Worm (Caenorhabditis elegans) whole organism, mixed stage, embryonic: ENCODE data around the gene F10E9.11.

Source experiments
- M03D4.4 ChIP-seq: sonication (generic microtip); optimal IDR thresholded peaks from 2 replicates; lab custom pipeline; 2017; ENCODE audit warnings: mild to moderate bottlenecking, missing genetic modification characterization, missing compliant biosample characterization
- blmp-1 ChIP-seq: fragments of 150-350 bp; optimal IDR thresholded peaks from 2 replicates; lab custom pipeline; 2014; ENCODE audit warnings: missing biosample characterization, missing genetic modification characterization
- ceh-39 ChIP-seq: fragments of 150-350 bp; optimal IDR thresholded peaks from 2 replicates; lab custom pipeline; 2014; ENCODE audit warnings: missing biosample characterization, missing genetic modification characterization
- ceh-43 ChIP-seq: fragments of 200-800 bp; sonication (Bioruptor generic); optimal IDR thresholded peaks from 2 replicates; lab custom pipeline; 2018; ENCODE audit warnings: mild to moderate bottlenecking, missing genetic modification characterization, moderate library complexity, missing compliant biosample characterization
- ceh-83 ChIP-seq: fragments of 200-800 bp; sonication (Bioruptor generic); optimal IDR thresholded peaks from 2 replicates; lab custom pipeline; 2018; ENCODE audit warnings: mild to moderate bottlenecking, missing genetic modification characterization, missing compliant biosample characterization
- ces-1 ChIP-seq: fragments of 150-350 bp; optimal IDR thresholded peaks from 2 replicates; lab custom pipeline; 2014; ENCODE audit warnings: missing biosample characterization, missing genetic modification reagents, missing genetic modification characterization
- cnd-1 ChIP-seq: fragments of 200-800 bp; sonication (Bioruptor generic); optimal IDR thresholded peaks from 2 replicates; lab custom pipeline; 2018; ENCODE audit warnings: mild to moderate bottlenecking, missing genetic modification characterization, missing compliant biosample characterization
- drap-1 ChIP-seq: fragments of 200-800 bp; sonication (Bioruptor generic); optimal IDR thresholded peaks from 3 replicates; lab custom pipeline; 2018; ENCODE audit warnings: mild to moderate bottlenecking, missing genetic modification characterization, missing compliant biosample characterization
- elt-1 ChIP-seq: sonication (generic microtip); optimal IDR thresholded peaks from 2 replicates; lab custom pipeline; 2017; ENCODE audit warnings: missing genetic modification characterization, mild to moderate bottlenecking, missing compliant biosample characterization, antibody characterized with exemption, moderate library complexity, borderline replicate concordance; ENCODE audit not compliant: insufficient read depth
- flh-1 ChIP-seq: fragments of 200-800 bp; sonication (Bioruptor generic); optimal IDR thresholded peaks from 2 replicates; lab custom pipeline; 2018; ENCODE audit warnings: mild to moderate bottlenecking, missing genetic modification characterization, moderate library complexity, missing compliant biosample characterization
- ham-2 ChIP-seq: fragments of 200-800 bp; sonication (Bioruptor generic); optimal IDR thresholded peaks from 2 replicates; lab custom pipeline; 2018; ENCODE audit warnings: mild to moderate bottlenecking, missing genetic modification characterization, missing compliant biosample characterization
- hlh-1 ChIP-seq: fragments of 150-350 bp; optimal IDR thresholded peaks from 2 replicates; lab custom pipeline; 2014; ENCODE audit warnings: missing biosample characterization, missing genetic modification reagents, missing genetic modification characterization
- lin-13 ChIP-seq: fragments of 150-350 bp; optimal IDR thresholded peaks from 2 replicates; lab custom pipeline; 2014; ENCODE audit warnings: missing biosample characterization, missing genetic modification characterization
- lin-32 ChIP-seq: fragments of 200-800 bp; sonication (Bioruptor generic); optimal IDR thresholded peaks from 2 replicates; lab custom pipeline; 2018; ENCODE audit warnings: mild to moderate bottlenecking, missing genetic modification characterization, missing compliant biosample characterization
- lsy-2 ChIP-seq: fragments of 150-350 bp; optimal IDR thresholded peaks from 2 replicates; lab custom pipeline; 2014; ENCODE audit warnings: missing biosample characterization, missing genetic modification characterization
- mls-2 ChIP-seq: sonication (generic microtip); optimal IDR thresholded peaks from 2 replicates; lab custom pipeline; 2016; ENCODE audit warnings: mild to moderate bottlenecking, missing genetic modification characterization, moderate library complexity, missing compliant biosample characterization
- nhr-12 ChIP-seq: fragments of 150-350 bp; optimal IDR thresholded peaks from 2 replicates; lab custom pipeline; 2014; ENCODE audit warnings: missing biosample characterization, missing genetic modification characterization
- nhr-2 ChIP-seq: fragments of 150-350 bp; optimal IDR thresholded peaks from 2 replicates; lab custom pipeline; 2014; ENCODE audit warnings: missing biosample characterization, missing genetic modification characterization
- nhr-237 ChIP-seq: fragments of 150-350 bp; optimal IDR thresholded peaks from 2 replicates; lab custom pipeline; 2014; ENCODE audit warnings: missing biosample characterization, missing genetic modification characterization
- nhr-28 ChIP-seq: fragments of 150-350 bp; optimal IDR thresholded peaks from 2 replicates; lab custom pipeline; 2014; ENCODE audit warnings: missing biosample characterization, missing genetic modification characterization
- nhr-76 ChIP-seq: sonication (generic microtip); optimal IDR thresholded peaks from 2 replicates; lab custom pipeline; 2017; ENCODE audit warnings: missing biosample characterization, missing genetic modification characterization
- pha-4 ChIP-seq: fragments of 150-350 bp; optimal IDR thresholded peaks from 2 replicates; lab custom pipeline; 2018; ENCODE audit warnings: missing biosample characterization, missing genetic modification reagents, missing genetic modification characterization
- sem-2 ChIP-seq: fragments of 200-800 bp; sonication (Bioruptor generic); optimal IDR thresholded peaks from 2 replicates; lab custom pipeline; 2018; ENCODE audit warnings: mild to moderate bottlenecking, missing genetic modification characterization, missing compliant biosample characterization
- snpc-4 ChIP-seq: fragments of 150-350 bp; optimal IDR thresholded peaks from 2 replicates; lab custom pipeline; 2014; ENCODE audit warnings: missing biosample characterization, missing genetic modification characterization
- sptf-1 ChIP-seq: sonication (generic microtip); optimal IDR thresholded peaks from 2 replicates; lab custom pipeline; 2017; ENCODE audit warnings: mild to moderate bottlenecking, missing genetic modification characterization, moderate library complexity, missing compliant biosample characterization
- tbx-8 ChIP-seq: fragments of 200-800 bp; sonication (Bioruptor generic); optimal IDR thresholded peaks from 2 replicates; lab custom pipeline; 2018; ENCODE audit warnings: mild to moderate bottlenecking, missing genetic modification characterization, moderate library complexity, missing compliant biosample characterization
- unc-120 ChIP-seq: sonication (generic microtip); optimal IDR thresholded peaks from 2 replicates; lab custom pipeline; 2017; ENCODE audit warnings: missing genetic modification characterization, missing compliant biosample characterization; ENCODE audit not compliant: poor library complexity, severe bottlenecking
- unc-39 ChIP-seq: fragments of 150-350 bp; optimal IDR thresholded peaks from 2 replicates; lab custom pipeline; 2014; ENCODE audit warnings: missing biosample characterization, missing genetic modification characterization
- unc-62 ChIP-seq: fragments of 150-350 bp; optimal IDR thresholded peaks from 2 replicates; lab custom pipeline; 2014; ENCODE audit warnings: missing biosample characterization, missing genetic modification reagents, missing genetic modification characterization
- zip-8 ChIP-seq: fragments of 150-350 bp; optimal IDR thresholded peaks from 2 replicates; lab custom pipeline; 2014; ENCODE audit warnings: missing biosample characterization, missing genetic modification characterization

Gene F10E9.11

ce11 chrIII:8303440-8303839 is 15.6 kb downstream of the F10E9.11 start:
- TF ChIP-seq pha-4, result no peak
- peak; percentile 95 for TF ChIP-seq zip-8 (tag; lab: Kevin White, UChicago)

DNA sequence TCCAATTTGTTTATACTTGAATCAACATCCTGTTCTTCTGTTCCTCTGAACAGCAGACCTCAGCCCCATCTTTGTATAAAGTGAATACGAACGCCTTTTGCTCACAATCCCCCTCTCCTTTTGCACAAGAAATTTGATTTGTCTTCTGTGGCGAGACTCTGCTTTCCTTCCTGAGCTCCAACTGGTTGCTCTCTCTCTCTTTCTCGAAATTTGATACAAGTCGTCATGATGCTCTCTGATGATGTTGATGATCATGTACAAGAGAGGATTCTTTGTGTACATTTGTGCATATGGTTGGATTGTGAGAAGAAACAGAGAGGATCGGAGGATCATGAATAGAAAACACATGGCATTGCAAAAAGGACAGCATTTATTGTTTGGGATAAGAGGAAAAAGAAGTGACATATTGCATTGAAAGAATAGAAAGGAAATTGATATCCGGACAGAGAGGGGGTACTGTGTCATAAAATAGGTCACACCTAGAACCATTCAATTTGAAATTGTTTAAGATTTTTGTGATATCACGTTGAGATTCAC is 18.1 kb downstream of the F10E9.11 start:
- TF ChIP-seq unc-120 (tag; lab: Kevin White, UChicago) (no peak), nhr-28 (tag; lab: Kevin White, UChicago) (no peak), ces-1 (GFP tag; lab: Kevin White, UChicago) (peak; percentile 54), pha-4 (peak; percentile 27), M03D4.4 (tag; lab: Kevin White, UChicago) (no peak), snpc-4 (tag; lab: Kevin White, UChicago) (no peak), tbx-8 (GFP tag; lab: Kevin White, UChicago) (no peak), flh-1 (GFP tag; lab: Kevin White, UChicago) (no peak), mls-2 (tag; lab: Kevin White, UChicago) (peak; percentile 15), ceh-43 (no peak), ceh-83 (GFP tag; lab: Kevin White, UChicago) (peak; percentile 65), cnd-1 (tag; lab: Kevin White, UChicago) (peak; percentile 8)

ce11 chrIII:8299734-8300133 is 19.3 kb downstream of the F10E9.11 start:
- no peak for TF ChIP-seq nhr-237 (tag; lab: Kevin White, UChicago)
- TF ChIP-seq unc-120 (tag; lab: Kevin White, UChicago), result no peak
- no peak for TF ChIP-seq drap-1 (GFP tag; lab: Kevin White, UChicago)
- no peak for TF ChIP-seq lsy-2 (tag; lab: Kevin White, UChicago)

DNA sequence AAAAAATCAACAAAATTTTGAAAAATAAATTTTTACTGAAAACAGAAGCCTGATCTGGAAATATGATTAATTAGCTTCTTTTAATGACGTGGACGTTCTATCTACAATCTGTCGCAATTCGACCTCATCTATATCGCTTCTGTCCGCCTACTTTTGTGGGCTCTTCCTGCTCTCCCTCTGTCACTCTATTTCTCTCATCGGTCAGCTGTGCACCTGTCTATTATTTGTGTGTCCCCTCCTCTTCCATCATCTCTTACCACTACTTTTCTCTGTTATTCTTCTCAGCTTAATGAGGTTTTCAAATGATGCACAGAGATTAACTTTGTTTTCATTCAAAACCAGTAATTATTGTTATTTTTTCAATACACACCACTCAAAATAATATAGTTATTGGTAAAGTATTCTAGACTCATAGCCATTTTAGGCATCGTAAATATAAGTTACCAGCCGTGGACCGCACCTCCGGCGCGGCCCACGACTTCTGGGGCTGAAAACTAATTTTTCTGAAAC is 19.9 kb downstream of the F10E9.11 start:
- TF ChIP-seq ces-1 (GFP tag; lab: Kevin White, UChicago), result peak; percentile 58
- no peak for TF ChIP-seq tbx-8 (GFP tag; lab: Kevin White, UChicago)
- no peak for TF ChIP-seq unc-39 (tag; lab: Kevin White, UChicago)
- no peak for TF ChIP-seq ceh-39
- TF ChIP-seq lsy-2 (tag; lab: Kevin White, UChicago), result no peak
- TF ChIP-seq ceh-43, result no peak
- TF ChIP-seq hlh-1 (tag; lab: Kevin White, UChicago), result peak; percentile 97
- peak; percentile 37 for TF ChIP-seq unc-120 (tag; lab: Kevin White, UChicago)
- TF ChIP-seq drap-1 (GFP tag; lab: Kevin White, UChicago), result no peak
- TF ChIP-seq lin-13, result no peak
- TF ChIP-seq nhr-12 (tag; lab: Kevin White, UChicago), result no peak
- no peak for TF ChIP-seq mls-2 (tag; lab: Kevin White, UChicago)
- TF ChIP-seq nhr-76 (tag; lab: Kevin White, UChicago), result no peak
- no peak for TF ChIP-seq flh-1 (GFP tag; lab: Kevin White, UChicago)
- TF ChIP-seq sptf-1, result no peak
- TF ChIP-seq blmp-1 (tag; lab: Kevin White, UChicago), result no peak
- TF ChIP-seq nhr-237 (tag; lab: Kevin White, UChicago), result no peak
- no peak for TF ChIP-seq nhr-28 (tag; lab: Kevin White, UChicago)
- TF ChIP-seq sem-2 (GFP tag; lab: Kevin White, UChicago), result no peak
- TF ChIP-seq ham-2 (GFP tag; lab: Kevin White, UChicago), result no peak
- TF ChIP-seq nhr-2 (tag; lab: Kevin White, UChicago), result no peak
- TF ChIP-seq pha-4, result no peak
- peak; percentile 84 for TF ChIP-seq unc-62
- TF ChIP-seq lin-32 (GFP tag; lab: Kevin White, UChicago), result no peak

- TF ChIP-seq elt-1 (tag; lab: Kevin White, UChicago), result no peak
- TF ChIP-seq nhr-2 (tag; lab: Kevin White, UChicago), result peak; percentile 90
- no peak for TF ChIP-seq lsy-2 (tag; lab: Kevin White, UChicago)
- peak; percentile 35 for TF ChIP-seq sptf-1
- TF ChIP-seq zip-8 (tag; lab: Kevin White, UChicago), result peak; percentile 93
- TF ChIP-seq cnd-1 (tag; lab: Kevin White, UChicago), result peak; percentile 79
- peak; percentile 3 for TF ChIP-seq unc-62
- peak; percentile 24 for TF ChIP-seq mls-2 (tag; lab: Kevin White, UChicago)
Observed at ce11 chrIII:8298216-8298920, 20.7 kb downstream of the F10E9.11 start.
